Fruit fly (Drosophila melanogaster) whole organism, prepupa: ENCODE data around the gene Dyro.

Experiments
- Blimp-1 ChIP-seq: fragments of 200-800 bp; sonication (Bioruptor generic); optimal IDR thresholded peaks from 3 replicates; lab custom pipeline; 2017; ENCODE audit warnings: missing biosample characterization, missing genetic modification characterization, mild to moderate bottlenecking, moderate library complexity, missing genetic modification reagents
- CG10631 ChIP-seq: fragments of 200-800 bp; sonication (Bioruptor generic); optimal IDR thresholded peaks from 2 replicates; lab custom pipeline; 2016; ENCODE audit warnings: missing biosample characterization, missing genetic modification characterization
- CG10669 ChIP-seq: fragments of 200-800 bp; sonication (Bioruptor generic); optimal IDR thresholded peaks from 3 replicates; lab custom pipeline; 2018; ENCODE audit warnings: missing biosample characterization, mild to moderate bottlenecking, missing genetic modification characterization, moderate library complexity
- CG11294 ChIP-seq: fragments of 200-800 bp; sonication (Bioruptor generic); IDR thresholded peaks from 2 replicates; pipeline ENCODE4 v1.3.6; 2022; ENCODE audit warnings: missing biosample characterization, missing genetic modification characterization
- CG11762 ChIP-seq: fragments of 200-800 bp; sonication (Bioruptor generic); optimal IDR thresholded peaks from 3 replicates; lab custom pipeline; 2016; ENCODE audit warnings: missing biosample characterization, missing genetic modification characterization; ENCODE audit not compliant: insufficient read depth
- CG11902 ChIP-seq: fragments of 200-800 bp; sonication (Bioruptor generic); optimal IDR thresholded peaks from 3 replicates; lab custom pipeline; 2016; ENCODE audit warnings: missing biosample characterization, missing genetic modification characterization
- CG1621 ChIP-seq: fragments of 200-800 bp; sonication (Bioruptor generic); optimal IDR thresholded peaks from 3 replicates; lab custom pipeline; 2018; ENCODE audit warnings: missing biosample characterization, mild to moderate bottlenecking, missing genetic modification characterization
- CG16779 ChIP-seq: fragments of 200-800 bp; sonication (Bioruptor generic); optimal IDR thresholded peaks from 3 replicates; lab custom pipeline; 2017; ENCODE audit warnings: missing biosample characterization, mild to moderate bottlenecking, missing genetic modification characterization
- CG3032 ChIP-seq: fragments of 200-800 bp; optimal IDR thresholded peaks from 2 replicates; lab custom pipeline; 2019; ENCODE audit warnings: missing biosample characterization, mild to moderate bottlenecking, missing genetic modification characterization, moderate library complexity
- CG31627 ChIP-seq: fragments of 200-800 bp; sonication (Bioruptor generic); optimal IDR thresholded peaks from 3 replicates; lab custom pipeline; 2016; ENCODE audit warnings: missing biosample characterization, missing genetic modification characterization
- CG32006 ChIP-seq: fragments of 200-800 bp; sonication (Bioruptor generic); optimal IDR thresholded peaks from 3 replicates; lab custom pipeline; 2017; ENCODE audit warnings: missing biosample characterization, mild to moderate bottlenecking, missing genetic modification characterization
- CG3919 ChIP-seq: fragments of 200-800 bp; sonication (Bioruptor generic); optimal IDR thresholded peaks from 3 replicates; lab custom pipeline; 2016; ENCODE audit warnings: missing biosample characterization, missing genetic modification characterization
- CG6163 ChIP-seq: fragments of 200-800 bp; sonication (Bioruptor generic); IDR thresholded peaks from 3 replicates; pipeline ENCODE4 v1.3.6; 2022; ENCODE audit warnings: missing biosample characterization, missing genetic modification characterization
- CG6276 ChIP-seq: fragments of 200-800 bp; sonication (Bioruptor generic); optimal IDR thresholded peaks from 2 replicates; lab custom pipeline; 2017; ENCODE audit warnings: missing biosample characterization, mild to moderate bottlenecking, missing genetic modification characterization
- CG6792 ChIP-seq: fragments of 200-800 bp; sonication (Bioruptor generic); optimal IDR thresholded peaks from 3 replicates; lab custom pipeline; 2016; ENCODE audit warnings: missing biosample characterization, missing genetic modification characterization
- CG6808 ChIP-seq: fragments of 200-800 bp; sonication (Bioruptor generic); optimal IDR thresholded peaks from 3 replicates; lab custom pipeline; 2017; ENCODE audit warnings: missing biosample characterization, missing genetic modification characterization, mild to moderate bottlenecking, moderate library complexity, missing genetic modification reagents
- CG7368 ChIP-seq: fragments of 200-800 bp; sonication (Bioruptor generic); optimal IDR thresholded peaks from 3 replicates; lab custom pipeline; 2016; ENCODE audit warnings: missing biosample characterization, missing genetic modification characterization
- CG8119 ChIP-seq: fragments of 200-800 bp; sonication (Bioruptor generic); IDR thresholded peaks from 3 replicates; pipeline ENCODE4 v1.3.6; 2022; ENCODE audit warnings: missing biosample characterization, missing genetic modification characterization
- CG8319 ChIP-seq: fragments of 200-800 bp; sonication (Bioruptor generic); optimal IDR thresholded peaks from 3 replicates; lab custom pipeline; 2016; ENCODE audit warnings: missing biosample characterization, missing genetic modification characterization
- CG8632 ChIP-seq: fragments of 200-800 bp; sonication (Bioruptor generic); optimal IDR thresholded peaks from 3 replicates; lab custom pipeline; 2016; ENCODE audit warnings: missing biosample characterization, missing genetic modification characterization
- Eip75B ChIP-seq: fragments of 200-800 bp; sonication (Bioruptor generic); optimal IDR thresholded peaks from 3 replicates; lab custom pipeline; 2016; ENCODE audit warnings: missing biosample characterization, missing genetic modification characterization
- Eip78C ChIP-seq: fragments of 200-800 bp; sonication (Bioruptor generic); peaks from one replicate; lab custom pipeline; 2016; ENCODE audit warnings: missing biosample characterization, missing genetic modification characterization
- Ets21C ChIP-seq: fragments of 200-800 bp; sonication (Bioruptor generic); optimal IDR thresholded peaks from 3 replicates; lab custom pipeline; 2016; ENCODE audit warnings: missing biosample characterization, missing genetic modification characterization
- Ets96B ChIP-seq: fragments of 200-800 bp; optimal IDR thresholded peaks from 2 replicates; lab custom pipeline; 2019; ENCODE audit warnings: missing biosample characterization, mild to moderate bottlenecking, missing genetic modification characterization, moderate library complexity
- Gug ChIP-seq: fragments of 200-800 bp; sonication (Bioruptor generic); IDR thresholded peaks from 2 replicates; pipeline ENCODE4 v1.3.6; 2022; ENCODE audit warnings: missing biosample characterization, missing genetic modification characterization
- Hr38 ChIP-seq: sonication (Bioruptor generic); optimal IDR thresholded peaks from 2 replicates; lab custom pipeline; 2016; ENCODE audit warnings: missing biosample characterization, missing genetic modification characterization
- Hr39 ChIP-seq: fragments of 200-800 bp; sonication (Bioruptor generic); optimal IDR thresholded peaks from 2 replicates; lab custom pipeline; 2016; ENCODE audit warnings: missing biosample characterization, missing genetic modification characterization
- Hr4 ChIP-seq: fragments of 200-800 bp; sonication (Bioruptor generic); optimal IDR thresholded peaks from 3 replicates; lab custom pipeline; 2016; ENCODE audit warnings: missing biosample characterization, missing genetic modification characterization
- Lpt ChIP-seq: fragments of 200-800 bp; sonication (Bioruptor generic); optimal IDR thresholded peaks from 3 replicates; lab custom pipeline; 2016; ENCODE audit warnings: missing biosample characterization, missing genetic modification characterization
- Met ChIP-seq: fragments of 200-800 bp; sonication (Bioruptor generic); optimal IDR thresholded peaks from 3 replicates; lab custom pipeline; 2016; ENCODE audit warnings: missing biosample characterization, missing genetic modification characterization
- Smox ChIP-seq: fragments of 200-800 bp; sonication (Bioruptor generic); optimal IDR thresholded peaks from 3 replicates; lab custom pipeline; 2016; ENCODE audit warnings: missing biosample characterization, missing genetic modification characterization
- Sox102F ChIP-seq: fragments of 200-800 bp; sonication (Bioruptor generic); optimal IDR thresholded peaks from 2 replicates; lab custom pipeline; 2016; ENCODE audit warnings: missing biosample characterization, mild to moderate bottlenecking, missing genetic modification characterization
- Sox15 ChIP-seq: fragments of 200-800 bp; sonication (Bioruptor generic); optimal IDR thresholded peaks from 3 replicates; lab custom pipeline; 2016; ENCODE audit warnings: missing biosample characterization, missing genetic modification characterization
- achi ChIP-seq: fragments of 200-800 bp; sonication (Bioruptor generic); optimal IDR thresholded peaks from 3 replicates; lab custom pipeline; 2016; ENCODE audit warnings: missing biosample characterization, missing genetic modification characterization
- acj6 ChIP-seq: fragments of 200-800 bp; sonication (Bioruptor generic); optimal IDR thresholded peaks from 3 replicates; lab custom pipeline; 2016; ENCODE audit warnings: missing biosample characterization, missing genetic modification characterization
- cyc ChIP-seq: fragments of 200-800 bp; sonication (Bioruptor generic); optimal IDR thresholded peaks from 3 replicates; lab custom pipeline; 2016; ENCODE audit warnings: missing biosample characterization, missing genetic modification characterization
- dac ChIP-seq: fragments of 200-800 bp; sonication (Bioruptor generic); optimal IDR thresholded peaks from 2 replicates; lab custom pipeline; 2017; ENCODE audit warnings: missing biosample characterization, mild to moderate bottlenecking, missing genetic modification characterization
- dsx ChIP-seq: fragments of 200-800 bp; optimal IDR thresholded peaks from 3 replicates; lab custom pipeline; 2019; ENCODE audit warnings: missing biosample characterization, mild to moderate bottlenecking, missing genetic modification characterization, moderate library complexity; ENCODE audit not compliant: poor library complexity, severe bottlenecking
- eg ChIP-seq: fragments of 200-800 bp; sonication (Bioruptor generic); IDR thresholded peaks from 3 replicates; pipeline ENCODE4 v1.3.6; 2022; ENCODE audit warnings: missing biosample characterization, missing genetic modification characterization
- esn ChIP-seq: fragments of 200-800 bp; sonication (Bioruptor generic); optimal IDR thresholded peaks from 2 replicates; lab custom pipeline; 2016; ENCODE audit warnings: missing biosample characterization, mild to moderate bottlenecking, missing genetic modification characterization, moderate library complexity
- fd85E ChIP-seq: fragments of 200-800 bp; sonication (Bioruptor generic); optimal IDR thresholded peaks from 3 replicates; lab custom pipeline; 2016; ENCODE audit warnings: missing biosample characterization, missing genetic modification characterization
- fkh ChIP-seq: fragments of 200-800 bp; sonication (Bioruptor generic); optimal IDR thresholded peaks from 3 replicates; lab custom pipeline; 2017; ENCODE audit warnings: missing biosample characterization, mild to moderate bottlenecking, missing genetic modification characterization, moderate library complexity
- lz ChIP-seq: fragments of 200-800 bp; sonication (Bioruptor generic); optimal IDR thresholded peaks from 3 replicates; lab custom pipeline; 2016; ENCODE audit warnings: missing biosample characterization, missing genetic modification characterization
- net ChIP-seq: fragments of 200-800 bp; sonication (Bioruptor generic); optimal IDR thresholded peaks from 3 replicates; lab custom pipeline; 2016; ENCODE audit warnings: missing biosample characterization, missing genetic modification characterization
- salr ChIP-seq, 2 experiments: fragments of 200-800 bp; sonication (Bioruptor generic); optimal IDR thresholded peaks; 3 replicates each; lab custom pipeline; 2016 to 2018; ENCODE audit warnings: missing biosample characterization in 2 of 2, missing genetic modification characterization in 2 of 2, mild to moderate bottlenecking in 1 of 2
- ss ChIP-seq, 2 experiments: fragments of 200-800 bp; sonication (Bioruptor generic); optimal IDR thresholded peaks; 2 replicates in 1 of 2; 3 replicates in 1 of 2; lab custom pipeline; 2017 to 2018; ENCODE audit warnings: mild to moderate bottlenecking in 2 of 2, missing biosample characterization in 2 of 2, missing genetic modification characterization in 2 of 2, moderate library complexity in 1 of 2
- topi ChIP-seq: fragments of 200-800 bp; sonication (Bioruptor generic); optimal IDR thresholded peaks from 3 replicates; lab custom pipeline; 2016; ENCODE audit warnings: missing biosample characterization, missing genetic modification characterization
- vri ChIP-seq: fragments of 200-800 bp; sonication (Bioruptor generic); optimal IDR thresholded peaks from 3 replicates; lab custom pipeline; 2016; ENCODE audit warnings: missing biosample characterization, mild to moderate bottlenecking, missing genetic modification characterization

Gene Dyro

DNA sequence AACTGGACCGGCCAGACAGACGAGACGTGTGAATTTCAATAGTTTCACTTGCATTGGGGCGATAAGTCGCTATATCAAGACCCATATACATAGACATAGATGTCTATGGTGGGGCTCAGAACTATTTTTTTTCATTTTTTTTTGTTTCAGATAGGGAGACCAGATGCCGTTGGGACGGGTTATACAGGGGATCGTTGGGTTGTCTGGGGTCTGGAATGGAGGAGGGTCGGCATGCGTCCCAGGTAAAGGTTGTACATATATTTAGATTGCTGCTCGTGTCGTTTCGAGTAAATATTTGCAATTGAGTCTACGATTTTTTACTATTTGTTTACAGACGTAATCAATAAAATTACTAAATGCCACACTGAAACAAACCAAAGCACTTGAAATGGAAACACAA is 19.7 kb downstream of the Dyro start:
- no peak for TF ChIP-seq dac
- peak; percentile 70 for TF ChIP-seq fkh
- TF ChIP-seq Blimp-1 = no peak
- TF ChIP-seq CG32006 (GFP tag; lab: Kevin White, UChicago) = no peak
- TF ChIP-seq CG8632 (GFP tag; lab: Kevin White, UChicago) = no peak
- TF ChIP-seq Sox102F (GFP tag; lab: Kevin White, UChicago) = no peak
- no peak for TF ChIP-seq eg (GFP tag; lab: Robert Waterston, UW)
- TF ChIP-seq Eip78C (GFP tag; lab: Kevin White, UChicago) = peak; percentile 28
- TF ChIP-seq CG6792 (GFP tag; lab: Kevin White, UChicago) = no peak
- no peak for TF ChIP-seq net (GFP tag; lab: Kevin White, UChicago)
- no peak for TF ChIP-seq CG6163 (GFP tag; lab: Robert Waterston, UW)

dm6 chr3L:11274142-11274672 is 21.5 kb downstream of the Dyro start:
- no peak for TF ChIP-seq CG11762
- no peak for TF ChIP-seq CG6792 (GFP tag; lab: Kevin White, UChicago)
- no peak for TF ChIP-seq cyc (GFP tag; lab: Kevin White, UChicago)
- TF ChIP-seq CG10669 (GFP tag; lab: Kevin White, UChicago) = no peak
- no peak for TF ChIP-seq lz (GFP tag; lab: Kevin White, UChicago)
- no peak for TF ChIP-seq Sox15 (GFP tag; lab: Kevin White, UChicago)
- no peak for TF ChIP-seq CG31627 (GFP tag; lab: Kevin White, UChicago)
- TF ChIP-seq acj6 = no peak
- TF ChIP-seq eg (GFP tag; lab: Robert Waterston, UW) = peak; percentile 67; the same call in 2 of the 3 replicates
- peak; percentile 54 for TF ChIP-seq CG6276 (GFP tag; lab: Kevin White, UChicago)
- TF ChIP-seq Ets96B (tag; lab: Kevin White, UChicago) = no peak
- TF ChIP-seq CG10631 (GFP tag; lab: Kevin White, UChicago) = no peak
- TF ChIP-seq Hr39 (GFP tag; lab: Kevin White, UChicago) = no peak
- no peak for TF ChIP-seq Lpt (GFP tag; lab: Kevin White, UChicago)
- no peak for TF ChIP-seq Ets21C
- no peak for TF ChIP-seq fd85E (GFP tag; lab: Kevin White, UChicago)
- TF ChIP-seq salr (GFP tag; optimal IDR thresholded peaks at IDR 0.05; lab: Kevin White, UChicago) = no peak
- no peak for TF ChIP-seq Eip78C (GFP tag; lab: Kevin White, UChicago)
- no peak for TF ChIP-seq CG1621
- TF ChIP-seq CG3919 (GFP tag; lab: Kevin White, UChicago) = no peak
- TF ChIP-seq CG8319 (GFP tag; lab: Kevin White, UChicago) = no peak
- peak in 1 of 2 experiments; percentile 46 for TF ChIP-seq ss (GFP tag; optimal IDR thresholded peaks at IDR 0.05; lab: Kevin White, UChicago)
- no peak for TF ChIP-seq Hr38 (GFP tag; lab: Kevin White, UChicago)
- no peak for TF ChIP-seq Sox102F (GFP tag; lab: Kevin White, UChicago)
- TF ChIP-seq CG7368 (GFP tag; lab: Kevin White, UChicago) = no peak
- TF ChIP-seq CG32006 (GFP tag; lab: Kevin White, UChicago) = no peak
- TF ChIP-seq Blimp-1 = no peak
- no peak for TF ChIP-seq Smox
- peak; percentile 22 for TF ChIP-seq net (GFP tag; lab: Kevin White, UChicago)
- TF ChIP-seq CG6163 (GFP tag; lab: Robert Waterston, UW) = peak; percentile 57; the same call in 2 of the 3 replicates
- TF ChIP-seq topi (GFP tag; lab: Kevin White, UChicago) = no peak
- TF ChIP-seq CG8119 (GFP tag; lab: Robert Waterston, UW) = peak; percentile 38; the same call in 1 of the 3 replicates
- no peak for TF ChIP-seq Hr4 (GFP tag; lab: Kevin White, UChicago)
- no peak for TF ChIP-seq CG8632 (GFP tag; lab: Kevin White, UChicago)
- no peak for TF ChIP-seq CG16779 (tag; lab: Kevin White, UChicago)
- no peak for TF ChIP-seq achi (GFP tag; lab: Kevin White, UChicago)
- TF ChIP-seq fkh = no peak
- no peak for TF ChIP-seq Eip75B (GFP tag; lab: Kevin White, UChicago)
- no peak for TF ChIP-seq CG11294 (GFP tag; lab: Robert Waterston, UW)
- peak; percentile 33 for TF ChIP-seq CG6808 (GFP tag; lab: Kevin White, UChicago)
- TF ChIP-seq Gug (GFP tag; lab: Robert Waterston, UW) = no peak
- TF ChIP-seq Met (GFP tag; lab: Kevin White, UChicago) = no peak
- no peak for TF ChIP-seq dsx (GFP tag; lab: Kevin White, UChicago)
- no peak for TF ChIP-seq esn (GFP tag; lab: Kevin White, UChicago)
- no peak for TF ChIP-seq CG11902 (GFP tag; lab: Kevin White, UChicago)
- no peak for TF ChIP-seq dac
- no peak for TF ChIP-seq CG3032 (tag; lab: Kevin White, UChicago)
- no peak for TF ChIP-seq vri
